Worm (Caenorhabditis elegans): Measurements from ENCODE around the gene C17F4.7.
"Not testable (repeated sequence)": the region's sequence is repeated elsewhere in the genome, so short reads cannot be mapped to it uniquely, and the experiment has no call there.

C17F4.7 gene

ce11 chrII:3203415-3203814, 42.4 kb downstream of the C17F4.7 start, which contains the start of gene sri-50:
TSS of gene sri-50 (plus strand) at chrII:3203715.
- TF ChIP-seq F49E8.2 (tag; optimal IDR thresholded peaks at IDR 0.05; ENCODE audit: insufficient read depth) (no peak), egl-44 (GFP tag; IDR thresholded peaks at IDR 0.05) (no peak), chd-7 (tag; optimal IDR thresholded peaks at IDR 0.05) (no peak), dpff-1 (tag; optimal IDR thresholded peaks at IDR 0.05) (no peak), B0336.3 (GFP tag; IDR thresholded peaks at IDR 0.05) (no peak), pha-4 (tag; optimal IDR thresholded peaks at IDR 0.05) (no peak), efl-1 (GFP tag; optimal IDR thresholded peaks at IDR 0.05) (no peak), ets-4 (GFP tag; optimal IDR thresholded peaks at IDR 0.05) (no peak), lag-1 (GFP tag; IDR thresholded peaks at IDR 0.05) (no peak)

- TF ChIP-seq let-526 (GFP tag; IDR thresholded peaks at IDR 0.05) (no peak), snpc-4 (GFP tag; optimal IDR thresholded peaks at IDR 0.05) (no peak), snpc-4 (tag; optimal IDR thresholded peaks at IDR 0.05) (no peak), F23B12.7 (tag; optimal IDR thresholded peaks at IDR 0.05; ENCODE audit: insufficient read depth) (no peak), Y95B8A.8 (GFP tag; IDR thresholded peaks at IDR 0.05) (no peak), tlf-1 (GFP tag; optimal IDR thresholded peaks at IDR 0.05) (no peak)
Observed at ce11 chrII:3202519-3202918, 43.3 kb downstream of the C17F4.7 start, which contains the start of gene sri-53. TSS of gene sri-53 (minus strand) at chrII:3202619.

- TF ChIP-seq F57A8.1 (GFP tag; optimal IDR thresholded peaks at IDR 0.05); ceh-100 (GFP tag; IDR thresholded peaks at IDR 0.05); ztf-26 (tag; optimal IDR thresholded peaks at IDR 0.05): not testable (repeated sequence)
Observed at ce11 chrII:3201242-3201641, 44.6 kb downstream of the C17F4.7 start, which contains the start of gene sri-48. TSS of gene sri-48 (minus strand) at chrII:3201342.

- TF ChIP-seq mel-28 (tag; optimal IDR thresholded peaks at IDR 0.05; ENCODE audit: borderline replicate concordance) (no peak), madf-10 (tag; optimal IDR thresholded peaks at IDR 0.05) (no peak), hlh-26 (GFP tag; conservative IDR thresholded peaks at IDR 0.05) (no peak)
Observed at ce11 chrII:3198998-3199397, 46.8 kb downstream of the C17F4.7 start, which contains the start of gene sri-51. TSS of gene sri-51 (minus strand) at chrII:3199098.

- TF ChIP-seq hlh-12 (tag; optimal IDR thresholded peaks at IDR 0.05) (no peak), cebp-2 (GFP tag; IDR thresholded peaks at IDR 0.05) (no peak), zfh-2 (GFP tag; conservative IDR thresholded peaks at IDR 0.05) (no peak), C06A6.2 (GFP tag; conservative IDR thresholded peaks at IDR 0.05) (no peak), ztf-6 (GFP tag; IDR thresholded peaks at IDR 0.05) (no peak), aptf-2 (GFP tag; conservative IDR thresholded peaks at IDR 0.05) (no peak), Y67H2A.10 (GFP tag; conservative IDR thresholded peaks at IDR 0.05) (no peak)
Observed at ce11 chrII:3196966-3197365, 48.8 kb downstream of the C17F4.7 start, which contains the start of gene gcy-15. TSS of gene gcy-15 (minus strand) at chrII:3197066.

ce11 chrII:3195739-3196138, 50.1 kb downstream of the C17F4.7 start:
- no peak for TF ChIP-seq snpc-4 (GFP tag; optimal IDR thresholded peaks at IDR 0.05)
- TF ChIP-seq snpc-4 (tag; optimal IDR thresholded peaks at IDR 0.05), result peak in 1 of 4 experiments; percentile 68
- no peak for TF ChIP-seq ceh-100 (GFP tag; IDR thresholded peaks at IDR 0.05)
- TF ChIP-seq zfh-2 (GFP tag; conservative IDR thresholded peaks at IDR 0.05), result peak; percentile 69; the same call in 1 of the 2 replicates
